Worm (Caenorhabditis elegans) whole organism, mixed stage, embryonic: Measurements from ENCODE around the gene ZK1248.11.

Experiments used
- bed-3 ChIP-seq: fragments of 200-800 bp; sonication (Bioruptor generic); optimal IDR thresholded peaks from 3 replicates; lab custom pipeline; 2018; ENCODE audit warnings: mild to moderate bottlenecking, missing genetic modification characterization, moderate library complexity, missing compliant biosample characterization
- blmp-1 ChIP-seq: fragments of 150-350 bp; optimal IDR thresholded peaks from 2 replicates; lab custom pipeline; 2014; ENCODE audit warnings: missing biosample characterization, missing genetic modification characterization
- elt-3 ChIP-seq: fragments of 150-350 bp; optimal IDR thresholded peaks from 2 replicates; lab custom pipeline; 2014; ENCODE audit warnings: missing biosample characterization, missing genetic modification characterization
- nhr-28 ChIP-seq: fragments of 150-350 bp; optimal IDR thresholded peaks from 2 replicates; lab custom pipeline; 2014; ENCODE audit warnings: missing biosample characterization, missing genetic modification characterization
- snpc-4 ChIP-seq: fragments of 150-350 bp; optimal IDR thresholded peaks from 2 replicates; lab custom pipeline; 2014; ENCODE audit warnings: missing biosample characterization, missing genetic modification characterization
- unc-39 ChIP-seq: fragments of 150-350 bp; optimal IDR thresholded peaks from 2 replicates; lab custom pipeline; 2014; ENCODE audit warnings: missing biosample characterization, missing genetic modification characterization

DNA sequence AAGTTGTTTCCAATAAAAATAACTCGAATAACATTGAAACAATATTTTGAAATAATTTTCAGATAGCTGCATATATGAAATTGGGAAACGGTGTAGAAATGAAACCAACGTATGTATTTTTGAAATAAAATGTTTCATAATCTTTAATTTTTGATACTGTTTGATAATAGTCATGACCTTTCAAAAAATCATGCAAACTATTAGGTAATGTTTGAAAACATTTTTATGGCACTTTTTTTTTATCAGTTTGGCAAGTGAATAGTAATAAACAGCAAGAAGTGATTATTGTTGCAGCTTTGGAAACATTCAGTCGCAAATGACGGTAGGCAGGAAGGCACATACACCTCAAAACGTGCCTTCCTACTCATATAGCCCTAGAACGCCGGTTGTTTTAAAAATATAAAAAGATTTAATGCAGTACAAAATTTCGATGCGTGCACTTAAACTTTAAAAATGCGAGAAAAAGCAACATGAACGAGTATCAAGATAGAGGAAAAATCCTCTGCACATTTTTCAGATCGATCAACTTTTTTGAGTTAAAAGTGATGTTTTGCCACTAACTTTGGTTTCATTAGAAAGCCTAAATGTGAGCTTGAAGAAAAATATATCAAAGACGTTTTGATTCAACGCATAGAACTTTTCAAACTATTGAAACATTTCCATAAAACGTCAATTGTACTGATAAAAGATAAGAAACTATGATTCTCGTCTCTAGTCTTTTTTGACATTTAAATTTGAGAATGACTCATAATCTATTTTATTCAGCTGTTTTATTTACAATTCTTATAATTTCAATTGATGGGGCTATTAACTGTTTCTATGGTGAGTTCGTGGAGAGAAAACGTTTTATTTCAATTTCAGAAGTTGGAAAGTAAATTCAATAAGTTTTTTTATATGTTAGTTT lies 37.3 kb upstream of the ZK1248.11 start, which contains the start of gene F55C12.19:
- TF ChIP-seq snpc-4 (no peak), elt-3 (tag; lab: Kevin White, UChicago) (no peak), blmp-1 (tag; lab: Kevin White, UChicago) (no peak), bed-3 (GFP tag; lab: Kevin White, UChicago) (no peak), unc-39 (tag; lab: Kevin White, UChicago) (no peak), nhr-28 (tag; lab: Kevin White, UChicago) (no peak)
